Worm (Caenorhabditis elegans) whole organism, L4/young adult: ENCODE results near the gene nfx-1.

Experiments used
- W03F9.2 ChIP-seq: fragments of 150-350 bp; optimal IDR thresholded peaks from 2 replicates; lab custom pipeline; 2014; ENCODE audit warnings: missing biosample characterization, missing genetic modification characterization
- dao-5 ChIP-seq: sonication (generic microtip); optimal IDR thresholded peaks from 2 replicates; lab custom pipeline; 2016; ENCODE audit warnings: missing genotype, missing genetic modification characterization, moderate library complexity, missing compliant biosample characterization
- him-1 ChIP-seq: sonication (generic microtip); optimal IDR thresholded peaks from 2 replicates; lab custom pipeline; 2016; ENCODE audit warnings: missing genotype, missing genetic modification reagents, missing genetic modification characterization, missing compliant biosample characterization

nfx-1 gene

DNA sequence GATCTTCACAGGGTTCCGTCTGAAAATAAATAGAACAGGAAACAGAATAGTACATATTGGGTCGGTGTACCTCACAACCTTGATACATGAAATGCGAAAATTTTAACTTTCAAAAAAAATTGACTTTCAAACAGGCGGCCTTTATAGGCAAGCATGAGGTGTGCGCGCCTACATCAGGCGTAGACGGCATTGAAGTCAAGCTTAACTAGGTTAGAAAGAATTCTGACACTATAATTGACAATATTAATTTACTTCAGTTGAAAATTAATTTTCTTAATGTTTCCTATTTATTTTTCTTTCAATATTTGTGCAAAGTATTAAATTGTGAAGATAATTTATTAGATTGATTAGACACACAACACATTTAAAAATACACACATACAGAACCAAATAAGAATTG lies 36.7 kb downstream of the nfx-1 start, which contains the start of gene C05D11.5:
C05D11.5 (minus strand) TSS at position 101 of the 400 bp plus-strand sequence.
- TF ChIP-seq W03F9.2 (tag; lab: Kevin White, UChicago) = no peak
- TF ChIP-seq him-1 (tag; lab: Kevin White, UChicago) = no peak
- no peak for TF ChIP-seq dao-5 (tag; lab: Kevin White, UChicago)

ce11 chrIII:6415306-6415973 lies 40.3 kb downstream of the nfx-1 start, which contains the start of gene nas-4:
nas-4 (minus strand) TSS chrIII:6415656.
- no peak for TF ChIP-seq W03F9.2 (tag; lab: Kevin White, UChicago)

- no peak for TF ChIP-seq him-1 (tag; lab: Kevin White, UChicago)
Observed at ce11 chrIII:6418254-6418653, 43.1 kb downstream of the nfx-1 start.

- TF ChIP-seq him-1 (tag; lab: Kevin White, UChicago) = no peak
- no peak for TF ChIP-seq W03F9.2 (tag; lab: Kevin White, UChicago)
- TF ChIP-seq dao-5 (tag; lab: Kevin White, UChicago) = no peak
Observed at ce11 chrIII:6419409-6419944, 44.3 kb downstream of the nfx-1 start, which contains the start of gene atgl-1. atgl-1 (minus strand) TSS chrIII:6419459.

- TF ChIP-seq W03F9.2 (tag; lab: Kevin White, UChicago) (no peak), him-1 (tag; lab: Kevin White, UChicago) (no peak), dao-5 (tag; lab: Kevin White, UChicago) (no peak)
Observed at ce11 chrIII:6420201-6420600, 45.0 kb downstream of the nfx-1 start.

DNA sequence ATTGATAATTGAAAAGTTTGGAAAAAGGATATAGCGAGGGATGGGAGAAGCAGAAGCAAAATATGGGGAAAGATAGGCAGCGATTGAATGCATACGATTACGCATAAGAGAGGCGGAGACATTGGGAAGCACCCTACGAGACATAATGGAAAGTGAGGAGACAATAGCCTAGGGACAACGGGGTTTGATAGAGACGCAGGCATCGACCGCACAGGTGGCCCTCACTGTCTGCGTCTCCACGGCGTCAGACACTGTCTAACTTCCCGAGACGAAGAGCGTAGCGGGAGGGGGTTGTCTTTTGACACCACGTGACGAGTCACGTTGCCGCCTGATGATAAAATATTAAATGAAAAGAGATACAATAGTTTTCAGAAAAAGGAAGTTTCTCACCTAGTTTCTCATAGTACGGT lies 45.8 kb downstream of the nfx-1 start:
- TF ChIP-seq W03F9.2 (tag; lab: Kevin White, UChicago) (peak; percentile 60), dao-5 (tag; lab: Kevin White, UChicago) (no peak)

DNA sequence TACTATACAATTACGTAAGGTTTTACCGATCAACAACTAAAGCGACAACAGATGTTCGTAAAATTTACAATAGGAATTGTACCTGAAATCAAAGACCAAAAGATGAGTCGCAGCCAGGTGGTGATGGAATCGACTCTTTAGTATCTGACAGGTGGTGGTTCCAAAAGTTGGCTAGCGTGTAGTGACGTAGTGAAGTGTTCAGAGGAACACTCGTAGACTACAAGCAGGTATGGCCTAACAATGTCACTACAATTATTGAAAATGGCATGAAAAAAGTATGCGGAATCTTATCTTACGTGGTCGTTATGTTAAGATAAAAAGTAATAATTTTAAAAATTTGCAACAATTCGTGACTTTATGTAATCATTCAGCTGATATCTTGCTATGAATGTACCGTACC lies 46.3 kb downstream of the nfx-1 start:
- TF ChIP-seq W03F9.2 (tag; lab: Kevin White, UChicago) (no peak), him-1 (tag; lab: Kevin White, UChicago) (no peak), dao-5 (tag; lab: Kevin White, UChicago) (no peak)

- no peak for TF ChIP-seq W03F9.2 (tag; lab: Kevin White, UChicago)
- no peak for TF ChIP-seq dao-5 (tag; lab: Kevin White, UChicago)
- TF ChIP-seq him-1 (tag; lab: Kevin White, UChicago) = no peak
Observed at ce11 chrIII:6421973-6422511, 46.9 kb downstream of the nfx-1 start.

- TF ChIP-seq dao-5 (tag; lab: Kevin White, UChicago) = no peak
Observed at ce11 chrIII:6422721-6423120, 47.5 kb downstream of the nfx-1 start.

DNA sequence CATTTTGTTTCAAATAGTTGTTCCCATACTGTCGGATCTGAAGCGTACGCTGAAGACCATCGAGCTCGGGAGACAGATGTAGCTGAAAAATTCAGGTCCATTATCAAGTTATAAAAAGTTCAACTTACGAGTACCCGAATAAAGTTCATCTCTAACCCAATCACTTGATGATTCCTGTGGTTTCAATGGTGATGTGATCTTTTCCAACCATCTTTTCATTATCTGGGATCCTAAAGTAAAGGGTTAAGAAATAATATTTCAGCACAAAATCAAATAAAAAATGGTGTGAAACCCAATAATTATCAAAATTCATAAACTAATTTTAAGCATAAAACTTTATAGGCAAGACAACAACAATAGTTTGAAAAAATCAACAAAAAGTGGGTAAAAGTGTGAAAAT lies 52.0 kb downstream of the nfx-1 start, which contains the start of gene C05D11.8:
C05D11.8 (minus strand) TSS at position 101 of the 400 bp plus-strand sequence.
- TF ChIP-seq W03F9.2 (tag; lab: Kevin White, UChicago) = no peak
- TF ChIP-seq him-1 (tag; lab: Kevin White, UChicago) = no peak
- TF ChIP-seq dao-5 (tag; lab: Kevin White, UChicago) = no peak
